Worm (Caenorhabditis elegans) whole organism, L1 larva: ENCODE results near the gene btb-10.
"Not testable (repeated sequence)": the region's sequence is repeated elsewhere in the genome, so short reads cannot be mapped to it uniquely, and the experiment has no call there.

ENCODE experiments used
- ama-1 ChIP-seq: fragments of 150-350 bp; optimal IDR thresholded peaks from 2 replicates; lab custom pipeline; 2014
- ceh-8 ChIP-seq: fragments of 200-800 bp; sonication (Bioruptor generic); optimal IDR thresholded peaks from 2 replicates; lab custom pipeline; 2018; ENCODE audit warnings: mild to moderate bottlenecking, missing genetic modification characterization, moderate library complexity, missing compliant biosample characterization
- ceh-88 ChIP-seq: fragments of 200-800 bp; sonication (Bioruptor generic); IDR thresholded peaks from 2 replicates; pipeline ENCODE4 v1.3.6; 2022; ENCODE audit warnings: missing genetic modification characterization, missing compliant biosample characterization
- efl-1 ChIP-seq, 4 experiments: fragments of 150-350 bp; optimal IDR thresholded peaks in 3 of 4; peaks in 1 of 4; 1 replicate in 1 of 4; 2 replicates in 3 of 4; lab custom pipeline; 2014; ENCODE audit warnings: missing biosample characterization in 2 of 4, missing genetic modification characterization in 2 of 4, missing genetic modification reagents in 2 of 4
- egl-13 ChIP-seq: sonication (generic microtip); optimal IDR thresholded peaks from 2 replicates; lab custom pipeline; 2016; ENCODE audit warnings: missing genotype, missing genetic modification reagents, missing genetic modification characterization, missing compliant biosample characterization
- elt-2 ChIP-seq: sonication (generic microtip); optimal IDR thresholded peaks from 2 replicates; lab custom pipeline; 2016; ENCODE audit warnings: missing genetic modification characterization, mild to moderate bottlenecking, inconsistent platforms, missing compliant biosample characterization, missing genetic modification reagents
- hlh-17 ChIP-seq: fragments of 200-800 bp; sonication (Bioruptor generic); optimal IDR thresholded peaks from 2 replicates; lab custom pipeline; 2018; ENCODE audit warnings: missing genetic modification characterization, mild to moderate bottlenecking, missing compliant biosample characterization, moderate library complexity, borderline replicate concordance
- jun-1 ChIP-seq: fragments of 150-350 bp; optimal IDR thresholded peaks from 2 replicates; lab custom pipeline; 2014; ENCODE audit warnings: missing biosample characterization, missing genetic modification reagents, missing genetic modification characterization
- lin-14 ChIP-seq: fragments of 200-800 bp; sonication (Bioruptor generic); optimal IDR thresholded peaks from 2 replicates; lab custom pipeline; 2018; ENCODE audit warnings: mild to moderate bottlenecking, missing genetic modification characterization, moderate library complexity, missing compliant biosample characterization
- lin-15B ChIP-seq: fragments of 150-350 bp; sonication (generic microtip); optimal IDR thresholded peaks from 3 replicates; lab custom pipeline; 2014; ENCODE audit warnings: missing biosample characterization, missing genetic modification characterization
- lin-35 ChIP-seq, 2 experiments: fragments of 150-350 bp; optimal IDR thresholded peaks; 2 replicates each; lab custom pipeline; 2014; ENCODE audit warnings: missing biosample characterization in 2 of 2, missing genetic modification characterization in 2 of 2, missing genetic modification reagents in 2 of 2
- lir-3 ChIP-seq: sonication (generic microtip); optimal IDR thresholded peaks from 2 replicates; lab custom pipeline; 2016; ENCODE audit warnings: mild to moderate bottlenecking, missing genetic modification characterization, moderate library complexity, missing compliant biosample characterization; ENCODE audit not compliant: poor library complexity
- lsy-2 ChIP-seq, 2 experiments: fragments of 150-350 bp; optimal IDR thresholded peaks; 2 replicates each; lab custom pipeline; 2014; ENCODE audit warnings: missing biosample characterization in 2 of 2, missing genetic modification characterization in 2 of 2
- mdl-1 ChIP-seq, 2 experiments: fragments of 150-350 bp; optimal IDR thresholded peaks; 2 replicates each; lab custom pipeline; 2014 to 2017; ENCODE audit warnings: missing biosample characterization in 2 of 2, missing genetic modification characterization in 2 of 2, inconsistent platforms in 1 of 2
- nhr-20 ChIP-seq: sonication (generic microtip); optimal IDR thresholded peaks from 2 replicates; lab custom pipeline; 2016; ENCODE audit warnings: mild to moderate bottlenecking, missing genetic modification characterization, missing compliant biosample characterization
- nhr-28 ChIP-seq: fragments of 150-350 bp; optimal IDR thresholded peaks from 2 replicates; lab custom pipeline; 2014; ENCODE audit warnings: missing biosample characterization, missing genetic modification characterization
- nhr-90 ChIP-seq: sonication (generic microtip); optimal IDR thresholded peaks from 2 replicates; lab custom pipeline; 2016; ENCODE audit warnings: mild to moderate bottlenecking, missing genetic modification characterization, missing compliant biosample characterization; ENCODE audit not compliant: poor library complexity
- pag-3 ChIP-seq: sonication (generic microtip); optimal IDR thresholded peaks from 2 replicates; lab custom pipeline; 2017; ENCODE audit warnings: missing genetic modification characterization, mild to moderate bottlenecking, missing compliant biosample characterization, antibody characterized with exemption, borderline replicate concordance; ENCODE audit not compliant: insufficient read depth
- pax-3 ChIP-seq: fragments of 200-800 bp; sonication (Bioruptor generic); optimal IDR thresholded peaks from 2 replicates; lab custom pipeline; 2018; ENCODE audit warnings: mild to moderate bottlenecking, missing genetic modification characterization, moderate library complexity, missing compliant biosample characterization
- pqm-1 ChIP-seq: sonication (generic microtip); optimal IDR thresholded peaks from 3 replicates; lab custom pipeline; 2017; ENCODE audit warnings: missing biosample characterization, missing genetic modification characterization
- snpc-4 ChIP-seq: fragments of 150-350 bp; optimal IDR thresholded peaks from 2 replicates; lab custom pipeline; 2014; ENCODE audit warnings: missing biosample characterization, missing genetic modification characterization
- sox-4 ChIP-seq: sonication (generic microtip); optimal IDR thresholded peaks from 2 replicates; lab custom pipeline; 2016; ENCODE audit warnings: missing genetic modification characterization, missing compliant biosample characterization
- tlp-1 ChIP-seq: fragments of 150-350 bp; optimal IDR thresholded peaks from 2 replicates; lab custom pipeline; 2014; ENCODE audit warnings: missing biosample characterization, missing genetic modification characterization
- unc-98 ChIP-seq: fragments of 200-800 bp; sonication (Bioruptor generic); IDR thresholded peaks from 2 replicates; pipeline ENCODE4 v1.3.6; 2022; ENCODE audit warnings: missing genetic modification characterization, missing compliant biosample characterization
- ztf-4 ChIP-seq: fragments of 150-350 bp; optimal IDR thresholded peaks from 2 replicates; lab custom pipeline; 2014; ENCODE audit warnings: missing biosample characterization, missing genetic modification characterization

btb-10 gene

ce11 chrII:1060702-1061101 is at the start of gene btb-10:
TSS of gene btb-10 (minus strand) at chrII:1060802.
- not testable (repeated sequence) for TF ChIP-seq lir-3; ceh-88 (GFP tag; lab: Robert Waterston, UW); sox-4 (tag; lab: Kevin White, UChicago)

- TF ChIP-seq lin-14 (GFP tag; lab: Kevin White, UChicago): no peak
- no peak for TF ChIP-seq lin-15B
- TF ChIP-seq nhr-28: no peak
- TF ChIP-seq hlh-17 (GFP tag; lab: Kevin White, UChicago): no peak
- TF ChIP-seq snpc-4 (tag; lab: Kevin White, UChicago): no peak
- TF ChIP-seq unc-98 (GFP tag; lab: Robert Waterston, UW): no peak
- TF ChIP-seq nhr-20 (tag; lab: Kevin White, UChicago): no peak
- no peak for TF ChIP-seq sox-4 (tag; lab: Kevin White, UChicago)
- TF ChIP-seq, all 84 proteins: peak for 0
Observed at ce11 chrII:1106914-1107597, 46.5 kb upstream of the btb-10 start, which contains the start of gene col-40. TSS of gene col-40 (minus strand) at chrII:1106964.

DNA sequence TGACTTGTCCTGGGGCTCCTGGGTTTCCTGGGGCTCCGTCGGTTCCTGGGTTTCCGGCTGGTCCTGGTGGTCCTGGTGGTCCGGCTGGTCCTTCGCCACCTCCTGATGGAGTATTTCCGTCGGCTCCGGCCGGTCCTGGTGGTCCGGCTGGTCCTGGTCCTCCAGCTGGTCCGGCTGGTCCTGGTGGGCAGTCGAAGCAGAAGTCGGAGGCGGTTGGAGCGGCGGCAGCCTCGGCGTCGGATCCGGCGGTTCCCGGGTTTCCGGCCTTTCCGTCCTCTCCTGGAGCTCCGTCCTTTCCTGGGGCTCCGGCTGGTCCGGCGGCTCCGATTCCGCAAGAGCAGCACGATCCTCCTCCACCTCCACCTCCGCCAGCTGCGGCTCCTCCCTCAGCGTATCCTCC is 44.7 kb upstream of the btb-10 start:
- TF ChIP-seq ztf-4 (tag; lab: Kevin White, UChicago) (no peak), ceh-8 (peak; percentile 71)

ce11 chrII:1104409-1104808 is 43.8 kb upstream of the btb-10 start, which contains the start of gene T13B5.9:
TSS of gene T13B5.9 (minus strand) at chrII:1104509.
- TF ChIP-seq efl-1 (optimal IDR thresholded peaks at IDR 0.05; lab: Kevin White, UChicago) (no peak), efl-1 (GFP tag; optimal IDR thresholded peaks at IDR 0.05 in 1 of 2; lab: Kevin White, UChicago) (peak in 1 of 2 experiments; percentile 9), jun-1 (tag; lab: Kevin White, UChicago) (no peak)

ce11 chrII:1103484-1104100 is 43.0 kb upstream of the btb-10 start:
- TF ChIP-seq pax-3 (peak; percentile 29), lin-35 (GFP tag; optimal IDR thresholded peaks at IDR 0.05; lab: Kevin White, UChicago) (peak in 1 of 2 experiments; percentile 58), nhr-90 (tag; lab: Kevin White, UChicago) (peak; percentile 12), efl-1 (optimal IDR thresholded peaks at IDR 0.05; lab: Kevin White, UChicago) (no peak), efl-1 (GFP tag; optimal IDR thresholded peaks at IDR 0.05 in 1 of 2; lab: Kevin White, UChicago) (peak in 1 of 2 experiments; percentile 76), ama-1 (lab: Kevin White, UChicago) (no peak), egl-13 (tag; lab: Kevin White, UChicago) (peak; percentile 27), lir-3 (no peak), lin-14 (GFP tag; lab: Kevin White, UChicago) (no peak), unc-98 (GFP tag; lab: Robert Waterston, UW) (no peak), lsy-2 (tag; optimal IDR thresholded peaks at IDR 0.05; lab: Kevin White, UChicago) (peak in 1 of 2 experiments; percentile 18), nhr-20 (tag; lab: Kevin White, UChicago) (peak; percentile 43), mdl-1 (tag; optimal IDR thresholded peaks at IDR 0.05; lab: Kevin White, UChicago) (peak in 1 of 2 experiments; percentile 31), pqm-1 (tag; lab: Kevin White, UChicago) (peak; percentile 99), tlp-1 (tag; lab: Kevin White, UChicago) (peak; percentile 85), elt-2 (tag; lab: Kevin White, UChicago) (peak; percentile 100), jun-1 (tag; lab: Kevin White, UChicago) (peak; percentile 91)

ce11 chrII:1102209-1102608 is 41.6 kb upstream of the btb-10 start:
- no peak for TF ChIP-seq pag-3 (tag; lab: Kevin White, UChicago)
- TF ChIP-seq lin-35 (GFP tag; optimal IDR thresholded peaks at IDR 0.05; lab: Kevin White, UChicago): no peak
